Fruit fly (Drosophila melanogaster) whole organism, embryonic: Measurements from ENCODE around the gene CG14440.

ENCODE experiments used
- Bteb2 ChIP-seq: fragments of 200-800 bp; sonication (Bioruptor generic); optimal IDR thresholded peaks from 2 replicates; lab custom pipeline; 2016; ENCODE audit warnings: missing biosample characterization, missing genetic modification characterization
- CG10431 ChIP-seq: fragments of 200-800 bp; sonication (Bioruptor generic); optimal IDR thresholded peaks from 3 replicates; lab custom pipeline; 2018; ENCODE audit warnings: missing biosample characterization, mild to moderate bottlenecking, missing genetic modification characterization
- CG10654 ChIP-seq: fragments of 200-800 bp; sonication (Bioruptor generic); optimal IDR thresholded peaks from 2 replicates; lab custom pipeline; 2016; ENCODE audit warnings: missing biosample characterization, missing genetic modification characterization
- CG11085 ChIP-seq: fragments of 200-800 bp; sonication (Bioruptor generic); IDR thresholded peaks from 2 replicates; pipeline ENCODE4 v1.3.6; 2022; ENCODE audit warnings: missing biosample characterization, missing genetic modification characterization
- CG11456 ChIP-seq: fragments of 200-800 bp; sonication (Bioruptor generic); IDR thresholded peaks from 3 replicates; pipeline ENCODE4 v1.3.6; 2022; ENCODE audit warnings: missing biosample characterization, missing genetic modification characterization
- CG12071 ChIP-seq: fragments of 200-800 bp; sonication (Bioruptor generic); optimal IDR thresholded peaks from 3 replicates; lab custom pipeline; 2018; ENCODE audit warnings: missing biosample characterization, mild to moderate bottlenecking, missing genetic modification characterization
- CG12104 ChIP-seq: fragments of 200-800 bp; sonication (Bioruptor generic); optimal IDR thresholded peaks from 3 replicates; lab custom pipeline; 2016; ENCODE audit warnings: missing biosample characterization, missing genetic modification characterization
- CG13287 ChIP-seq: fragments of 200-800 bp; sonication (Bioruptor generic); IDR thresholded peaks from 2 replicates; pipeline ENCODE4 v1.3.6; 2022; ENCODE audit warnings: missing biosample characterization, missing genetic modification characterization; ENCODE audit not compliant: partially characterized antibody
- CG1529 ChIP-seq: fragments of 200-800 bp; sonication (Bioruptor generic); optimal IDR thresholded peaks from 3 replicates; lab custom pipeline; 2018; ENCODE audit warnings: missing biosample characterization, missing genetic modification characterization
- CG16863 ChIP-seq: fragments of 200-800 bp; sonication (Bioruptor generic); optimal IDR thresholded peaks from 3 replicates; lab custom pipeline; 2016; ENCODE audit warnings: missing biosample characterization, missing genetic modification characterization
- CG17359 ChIP-seq: fragments of 200-800 bp; sonication (Bioruptor generic); optimal IDR thresholded peaks from 3 replicates; lab custom pipeline; 2018; ENCODE audit warnings: missing biosample characterization, mild to moderate bottlenecking, missing genetic modification characterization, moderate library complexity
- CG18764 ChIP-seq: fragments of 200-800 bp; sonication (Bioruptor generic); optimal IDR thresholded peaks from 3 replicates; lab custom pipeline; 2016; ENCODE audit warnings: missing biosample characterization, missing genetic modification characterization
- CG2199 ChIP-seq: fragments of 200-800 bp; sonication (Bioruptor generic); IDR thresholded peaks from 3 replicates; pipeline ENCODE4 v1.3.6; 2022; ENCODE audit warnings: missing biosample characterization, missing genetic modification characterization
- CG2712 ChIP-seq: fragments of 200-800 bp; optimal IDR thresholded peaks from 3 replicates; lab custom pipeline; 2019; ENCODE audit warnings: missing biosample characterization, mild to moderate bottlenecking, missing genetic modification characterization, moderate library complexity
- CG32532 ChIP-seq: fragments of 200-800 bp; sonication (Bioruptor generic); IDR thresholded peaks from 2 replicates; pipeline ENCODE4 v1.3.6; 2022; ENCODE audit warnings: missing biosample characterization, missing genetic modification characterization
- CG3847 ChIP-seq: fragments of 200-800 bp; sonication (Bioruptor generic); IDR thresholded peaks from 2 replicates; pipeline ENCODE4 v1.3.6; 2022; ENCODE audit warnings: missing biosample characterization, missing genetic modification characterization
- CG6175 ChIP-seq: fragments of 200-800 bp; sonication (Bioruptor generic); IDR thresholded peaks from 3 replicates; pipeline ENCODE4 v1.3.6; 2022; ENCODE audit warnings: missing biosample characterization, missing genetic modification characterization
- CG6689 ChIP-seq: fragments of 200-800 bp; sonication (Bioruptor generic); IDR thresholded peaks from 2 replicates; pipeline ENCODE4 v1.3.6; 2022; ENCODE audit warnings: missing biosample characterization, missing genetic modification characterization
- CG8478 ChIP-seq: fragments of >200 bp; optimal IDR thresholded peaks from 2 replicates; lab custom pipeline; 2018
- CG9437 ChIP-seq: fragments of 200-800 bp; sonication (Bioruptor generic); optimal IDR thresholded peaks from 2 replicates; lab custom pipeline; 2018; ENCODE audit warnings: missing biosample characterization, mild to moderate bottlenecking, missing genetic modification characterization
- CG9817 ChIP-seq: fragments of 200-800 bp; sonication (Bioruptor generic); optimal IDR thresholded peaks from 2 replicates; lab custom pipeline; 2018; ENCODE audit warnings: missing biosample characterization, mild to moderate bottlenecking, missing genetic modification characterization, moderate library complexity
- Dad ChIP-seq: fragments of 200-800 bp; sonication (Bioruptor generic); optimal IDR thresholded peaks from 3 replicates; lab custom pipeline; 2016; ENCODE audit warnings: missing biosample characterization, missing genetic modification characterization
- Drgx ChIP-seq: fragments of 200-800 bp; sonication (Bioruptor generic); IDR thresholded peaks from 2 replicates; pipeline ENCODE4 v1.3.6; 2022; ENCODE audit warnings: missing biosample characterization, missing genetic modification characterization
- Fer1 ChIP-seq: fragments of 200-800 bp; sonication (Bioruptor generic); optimal IDR thresholded peaks from 2 replicates; lab custom pipeline; 2017; ENCODE audit warnings: missing biosample characterization, mild to moderate bottlenecking, missing genetic modification characterization
- Fer3 ChIP-seq: fragments of 200-800 bp; sonication (Bioruptor generic); optimal IDR thresholded peaks from 2 replicates; lab custom pipeline; 2018; ENCODE audit warnings: missing biosample characterization, mild to moderate bottlenecking, missing genetic modification characterization, moderate library complexity
- Nf-YC ChIP-seq: fragments of 200-800 bp; optimal IDR thresholded peaks from 3 replicates; lab custom pipeline; 2019; ENCODE audit warnings: missing biosample characterization, mild to moderate bottlenecking, missing genetic modification characterization, moderate library complexity
- Oli ChIP-seq: fragments of 200-800 bp; sonication (Bioruptor generic); optimal IDR thresholded peaks from 2 replicates; lab custom pipeline; 2018; ENCODE audit warnings: missing biosample characterization, mild to moderate bottlenecking, missing genetic modification characterization, moderate library complexity
- Rx ChIP-seq: fragments of 200-800 bp; sonication (Bioruptor generic); IDR thresholded peaks from 2 replicates; pipeline ENCODE4 v1.3.6; 2022; ENCODE audit warnings: missing biosample characterization, missing genetic modification characterization
- Vsx1 ChIP-seq: fragments of 200-800 bp; sonication (Bioruptor generic); optimal IDR thresholded peaks from 2 replicates; lab custom pipeline; 2017; ENCODE audit warnings: missing biosample characterization, mild to moderate bottlenecking, missing genetic modification characterization, missing genetic modification reagents
- ab ChIP-seq: fragments of 200-800 bp; sonication (Bioruptor generic); optimal IDR thresholded peaks from 2 replicates; lab custom pipeline; 2016; ENCODE audit warnings: missing biosample characterization, missing genetic modification characterization
- bbx ChIP-seq: fragments of 200-800 bp; sonication (Bioruptor generic); IDR thresholded peaks from 2 replicates; pipeline ENCODE4 v1.3.6; 2022; ENCODE audit warnings: missing biosample characterization, missing genetic modification characterization; ENCODE audit not compliant: partially characterized antibody
- bcd ChIP-seq: fragments of 200-800 bp; sonication (Bioruptor generic); optimal IDR thresholded peaks from 2 replicates; lab custom pipeline; 2017; ENCODE audit warnings: missing biosample characterization, mild to moderate bottlenecking, missing genetic modification characterization
- caup ChIP-seq: fragments of 200-800 bp; sonication (Bioruptor generic); optimal IDR thresholded peaks from 3 replicates; lab custom pipeline; 2017; ENCODE audit warnings: missing biosample characterization, mild to moderate bottlenecking, missing genetic modification characterization, moderate library complexity; ENCODE audit not compliant: severe bottlenecking
- gce ChIP-seq: fragments of 200-800 bp; sonication (Bioruptor generic); IDR thresholded peaks from 3 replicates; pipeline ENCODE4 v1.3.6; 2022; ENCODE audit warnings: missing biosample characterization, missing genetic modification characterization
- gfzf ChIP-seq: fragments of 200-800 bp; sonication (Bioruptor generic); optimal IDR thresholded peaks from 2 replicates; lab custom pipeline; 2016; ENCODE audit warnings: missing biosample characterization, mild to moderate bottlenecking, missing genetic modification characterization, moderate library complexity
- grau ChIP-seq: fragments of 200-800 bp; optimal IDR thresholded peaks from 3 replicates; lab custom pipeline; 2019; ENCODE audit warnings: missing biosample characterization, mild to moderate bottlenecking, missing genetic modification characterization, moderate library complexity
- hkb ChIP-seq, 2 experiments: fragments of 200-800 bp in 1 of 2; fragments of >200 bp in 1 of 2; sonication (Bioruptor generic) in 1 of 2; IDR thresholded peaks in 1 of 2; optimal IDR thresholded peaks in 1 of 2; 2 replicates each; pipeline versions ENCODE4 v1.3.6 to Lab custom; 2017 to 2022; ENCODE audit warnings: missing biosample characterization in 1 of 2, missing genetic modification characterization in 1 of 2
- jing ChIP-seq: fragments of 200-800 bp; sonication (Bioruptor generic); optimal IDR thresholded peaks from 2 replicates; lab custom pipeline; 2018; ENCODE audit warnings: missing biosample characterization, mild to moderate bottlenecking, missing genetic modification characterization
- jumu ChIP-seq: fragments of 200-800 bp; sonication (Bioruptor generic); optimal IDR thresholded peaks from 3 replicates; lab custom pipeline; 2016; ENCODE audit warnings: missing biosample characterization, missing genetic modification characterization
- kah ChIP-seq: fragments of 200-800 bp; sonication (Bioruptor generic); optimal IDR thresholded peaks from 2 replicates; lab custom pipeline; 2018; ENCODE audit warnings: missing biosample characterization, mild to moderate bottlenecking, missing genetic modification characterization
- knrl ChIP-seq: fragments of 200-800 bp; sonication (Bioruptor generic); IDR thresholded peaks from 3 replicates; pipeline ENCODE4 v1.3.6; 2022; ENCODE audit warnings: missing biosample characterization, missing genetic modification characterization; ENCODE audit not compliant: partially characterized antibody
- lola ChIP-seq, 3 experiments: fragments of >200 bp in 2 of 3; fragments of 200-800 bp in 1 of 3; sonication (Bioruptor generic) in 1 of 3; optimal IDR thresholded peaks; 2 replicates each; lab custom pipeline; 2017 to 2019; ENCODE audit warnings: missing biosample characterization in 3 of 3, missing genetic modification characterization in 3 of 3, mild to moderate bottlenecking in 1 of 3, moderate library complexity in 1 of 3
- mam ChIP-seq: fragments of 200-800 bp; sonication (Bioruptor generic); optimal IDR thresholded peaks from 3 replicates; lab custom pipeline; 2016; ENCODE audit warnings: missing biosample characterization, missing genetic modification characterization
- pb ChIP-seq: fragments of 200-800 bp; sonication (Bioruptor generic); optimal IDR thresholded peaks from 3 replicates; lab custom pipeline; 2016; ENCODE audit warnings: missing biosample characterization, missing genetic modification characterization
- repo ChIP-seq: fragments of 200-800 bp; sonication (Bioruptor generic); optimal IDR thresholded peaks from 2 replicates; lab custom pipeline; 2016; ENCODE audit warnings: missing biosample characterization, missing genetic modification characterization
- run ChIP-seq: fragments of 200-800 bp; sonication (Bioruptor generic); optimal IDR thresholded peaks from 3 replicates; lab custom pipeline; 2018; ENCODE audit warnings: missing biosample characterization, mild to moderate bottlenecking, missing genetic modification characterization
- sens ChIP-seq: fragments of 200-800 bp; sonication (Bioruptor generic); peaks from one replicate; lab custom pipeline; 2016; ENCODE audit warnings: missing biosample characterization, missing genetic modification characterization
- wdn ChIP-seq: fragments of 200-800 bp; sonication (Bioruptor generic); IDR thresholded peaks from 2 replicates; pipeline ENCODE4 v1.3.6; 2022; ENCODE audit warnings: missing biosample characterization, missing genetic modification characterization
- yki ChIP-seq: fragments of >200 bp; optimal IDR thresholded peaks from 3 replicates; lab custom pipeline; 2018
- zen2 ChIP-seq: fragments of 200-800 bp; sonication (Bioruptor generic); IDR thresholded peaks from 3 replicates; pipeline ENCODE4 v1.3.6; 2022; ENCODE audit warnings: missing biosample characterization, missing genetic modification characterization; ENCODE audit not compliant: partially characterized antibody

Gene CG14440

DNA sequence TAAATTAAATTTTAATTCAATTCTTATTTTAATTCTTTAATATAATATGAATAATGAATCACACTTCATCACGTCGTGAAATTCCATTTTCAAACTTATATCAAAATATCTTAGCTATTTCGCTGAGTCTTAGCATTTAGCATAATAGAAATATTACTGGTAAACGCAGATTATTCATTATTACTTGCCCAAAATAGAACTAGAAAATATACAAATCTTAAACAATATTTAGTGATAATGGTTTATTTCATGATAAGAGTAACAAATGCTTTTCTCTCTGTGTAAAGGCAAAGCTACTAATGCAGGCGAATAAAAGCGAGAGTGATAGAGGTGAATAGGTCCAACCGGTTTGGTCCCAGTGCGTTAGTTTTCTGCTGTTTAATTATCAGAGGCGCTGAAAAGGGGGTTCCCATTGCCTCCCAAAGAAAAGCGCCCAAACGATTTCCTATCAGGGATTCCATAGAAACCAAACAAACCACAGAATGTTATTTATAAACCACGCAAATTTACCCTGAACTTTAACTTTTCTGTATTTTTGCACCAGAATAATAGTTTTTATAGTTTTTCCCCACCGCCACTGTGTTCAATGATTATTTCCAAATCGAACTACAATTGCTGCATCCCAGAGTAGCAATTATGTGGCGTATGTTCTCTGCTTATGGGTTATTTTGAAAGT is 35.4 kb downstream of the CG14440 start (continued):
- TF ChIP-seq ab (GFP tag; lab: Kevin White, UChicago) (no peak), jing (no peak), Fer1 (GFP tag; lab: Kevin White, UChicago) (peak; percentile 43), CG3847 (GFP tag; lab: Robert Waterston, UW) (peak; percentile 45), CG16863 (peak; percentile 49), Bteb2 (GFP tag; lab: Kevin White, UChicago) (peak; percentile 38), CG6175 (GFP tag; lab: Robert Waterston, UW) (no peak), Dad (no peak), zen2 (no peak), Oli (tag; lab: Kevin White, UChicago) (peak; percentile 36), CG6689 (GFP tag; lab: Robert Waterston, UW) (peak; percentile 53; the same call in 1 of the 2 replicates), grau (tag; lab: Kevin White, UChicago) (peak; percentile 46), yki (lab: Kevin White, UChicago) (no peak), caup (GFP tag; lab: Kevin White, UChicago) (no peak), lola (GFP tag; optimal IDR thresholded peaks at IDR 0.05; lab: Kevin White, UChicago) (no peak), CG10654 (GFP tag; lab: Kevin White, UChicago) (peak; percentile 22), CG11085 (GFP tag; lab: Robert Waterston, UW) (peak; percentile 12; the same call in 1 of the 2 replicates), CG8478 (lab: Kevin White, UChicago) (no peak), CG13287 (GFP tag; lab: Robert Waterston, UW) (no peak), hkb (optimal IDR thresholded peaks at IDR 0.05; lab: Kevin White, UChicago) (no peak), hkb (GFP tag; IDR thresholded peaks at IDR 0.05; lab: Robert Waterston, UW) (peak; percentile 52), repo (GFP tag; lab: Kevin White, UChicago) (no peak), CG10431 (GFP tag; lab: Kevin White, UChicago) (no peak), Fer3 (tag; lab: Kevin White, UChicago) (peak; percentile 16), CG11456 (GFP tag; lab: Robert Waterston, UW) (0 out of 3 replicates have a peak, but pooled peaks have one; percentile 42), bcd (GFP tag; lab: Kevin White, UChicago) (peak; percentile 21), CG12071 (GFP tag; lab: Kevin White, UChicago) (no peak), jumu (GFP tag; lab: Kevin White, UChicago) (peak; percentile 29), CG12104 (no peak), CG2712 (tag; lab: Kevin White, UChicago) (peak; percentile 18), pb (peak; percentile 27), gfzf (GFP tag; lab: Kevin White, UChicago) (no peak), CG1529 (GFP tag; lab: Kevin White, UChicago) (no peak), CG9817 (peak; percentile 19), Rx (GFP tag; lab: Robert Waterston, UW) (no peak; the same call in 1 of the 2 replicates), mam (GFP tag; lab: Kevin White, UChicago) (peak; percentile 24), knrl (no peak), Vsx1 (GFP tag; lab: Kevin White, UChicago) (no peak), gce (GFP tag; lab: Robert Waterston, UW) (peak; percentile 58; the same call in 2 of the 3 replicates), bbx (GFP tag; lab: Robert Waterston, UW) (no peak), sens (peak; percentile 93), CG9437 (GFP tag; lab: Kevin White, UChicago) (peak; percentile 4), run (tag; lab: Kevin White, UChicago) (no peak), CG17359 (peak; percentile 19), Nf-YC (peak; percentile 20), Drgx (GFP tag; lab: Robert Waterston, UW) (peak; percentile 78), kah (GFP tag; lab: Kevin White, UChicago) (no peak), CG32532 (GFP tag; lab: Robert Waterston, UW) (peak; percentile 72), CG18764 (no peak), wdn (GFP tag; lab: Robert Waterston, UW) (peak; percentile 36; the same call in 1 of the 2 replicates), CG2199 (0 out of 3 replicates have a peak, but pooled peaks have one; percentile 19)
